Worm (Caenorhabditis elegans) whole organism, early embryonic: ENCODE data around the gene gad-2.

Experiments used
- B0310.2 ChIP-seq: sonication (generic microtip); optimal IDR thresholded peaks from 2 replicates; lab custom pipeline; 2016; ENCODE audit warnings: mild to moderate bottlenecking, missing genetic modification characterization, missing compliant biosample characterization
- F13C5.2 ChIP-seq: sonication (generic microtip); optimal IDR thresholded peaks from 2 replicates; lab custom pipeline; 2017; ENCODE audit warnings: mild to moderate bottlenecking, missing genetic modification characterization, inconsistent platforms, missing compliant biosample characterization
- aly-1 ChIP-seq: sonication (generic microtip); optimal IDR thresholded peaks from 2 replicates; lab custom pipeline; 2016; ENCODE audit warnings: missing genetic modification characterization, missing compliant biosample characterization
- ama-1 ChIP-seq: fragments of 150-350 bp; optimal IDR thresholded peaks from 2 replicates; lab custom pipeline; 2014
- ceh-13 ChIP-seq: fragments of 200-800 bp; sonication (Bioruptor generic); optimal IDR thresholded peaks from 2 replicates; lab custom pipeline; 2018; ENCODE audit warnings: mild to moderate bottlenecking, missing genetic modification characterization, missing compliant biosample characterization
- ceh-36 ChIP-seq: sonication (generic microtip); optimal IDR thresholded peaks from 2 replicates; lab custom pipeline; 2016; ENCODE audit warnings: missing genetic modification characterization, inconsistent platforms, missing compliant biosample characterization
- ets-7 ChIP-seq: sonication (generic microtip); optimal IDR thresholded peaks from 2 replicates; lab custom pipeline; 2016; ENCODE audit warnings: missing genotype, missing genetic modification characterization, missing compliant biosample characterization
- flt-1 ChIP-seq: fragments of 200-800 bp; sonication (Bioruptor generic); IDR thresholded peaks from 2 replicates; pipeline ENCODE4 v1.3.6; 2022; ENCODE audit warnings: missing genetic modification characterization, missing compliant biosample characterization
- hmbx-1 ChIP-seq: sonication (generic microtip); optimal IDR thresholded peaks from 2 replicates; lab custom pipeline; 2016; ENCODE audit warnings: mild to moderate bottlenecking, missing genetic modification characterization, missing compliant biosample characterization
- hmg-4 ChIP-seq: fragments of 200-800 bp; sonication (Bioruptor generic); optimal IDR thresholded peaks from 2 replicates; lab custom pipeline; 2018; ENCODE audit warnings: mild to moderate bottlenecking, missing genetic modification characterization, missing compliant biosample characterization
- hnd-1 ChIP-seq: sonication (generic microtip); optimal IDR thresholded peaks from 2 replicates; lab custom pipeline; 2016; ENCODE audit warnings: missing genetic modification characterization, missing compliant biosample characterization
- pes-1 ChIP-seq: fragments of 200-800 bp; sonication (Bioruptor generic); IDR thresholded peaks from 2 replicates; pipeline ENCODE4 v1.3.6; 2022; ENCODE audit warnings: missing genetic modification reagents, missing genetic modification characterization, missing compliant biosample characterization
- scrt-1 ChIP-seq: fragments of 200-800 bp; sonication (Bioruptor generic); IDR thresholded peaks from 2 replicates; pipeline ENCODE4 v1.3.6; 2022; ENCODE audit warnings: missing genetic modification characterization, missing compliant biosample characterization
- sea-1 ChIP-seq: fragments of 200-800 bp; sonication (Bioruptor generic); conservative IDR thresholded peaks from 2 replicates; pipeline ENCODE4 v1.3.6; 2022; ENCODE audit warnings: missing genetic modification characterization, missing compliant biosample characterization
- tbx-11 ChIP-seq: fragments of 200-800 bp; sonication (Bioruptor generic); IDR thresholded peaks from 2 replicates; pipeline ENCODE4 v1.3.6; 2022; ENCODE audit warnings: missing genetic modification characterization, missing compliant biosample characterization
- tbx-37 ChIP-seq: fragments of 200-800 bp; sonication (Bioruptor generic); conservative IDR thresholded peaks from 2 replicates; pipeline ENCODE4 v1.3.6; 2022; ENCODE audit warnings: missing genetic modification reagents, missing genetic modification characterization, missing compliant biosample characterization
- tra-4 ChIP-seq: sonication (generic microtip); optimal IDR thresholded peaks from 2 replicates; lab custom pipeline; 2017; ENCODE audit warnings: missing genetic modification characterization, missing compliant biosample characterization

The gad-2 gene

DNA sequence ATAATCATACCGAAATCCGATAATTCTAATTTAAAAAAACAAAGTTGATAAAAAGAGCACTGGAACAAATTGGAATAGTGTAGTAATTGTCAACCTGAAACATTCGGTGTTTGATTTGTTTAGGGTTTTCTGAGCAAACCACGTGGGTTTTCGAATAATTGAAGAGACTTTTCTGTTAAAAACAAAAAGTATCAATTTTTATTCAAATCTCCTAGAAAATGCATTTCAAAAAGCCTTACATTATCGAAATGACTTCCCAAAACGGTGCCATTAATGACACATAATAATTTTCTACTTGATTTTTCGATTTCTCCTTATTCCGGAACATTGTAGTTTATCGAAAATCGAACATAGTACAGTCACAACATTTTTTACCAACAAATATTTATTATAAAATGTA, 4.7 kb downstream of the gad-2 start, which contains the start of gene C10A4.13:
TSS of gene C10A4.13 (minus strand) at position 101 of the 400 bp plus-strand sequence.
- TF ChIP-seq hmbx-1 (tag; lab: Kevin White, UChicago): no peak
- TF ChIP-seq tbx-37 (GFP tag; lab: Robert Waterston, UW): no peak
- no peak for TF ChIP-seq ceh-36
- no peak for TF ChIP-seq sea-1
- no peak for TF ChIP-seq B0310.2 (tag; lab: Kevin White, UChicago)
- no peak for TF ChIP-seq hmg-4 (GFP tag; lab: Kevin White, UChicago)
- no peak for TF ChIP-seq ama-1 (lab: Kevin White, UChicago)
- no peak for TF ChIP-seq scrt-1 (GFP tag; lab: Robert Waterston, UW)
- TF ChIP-seq ets-7: no peak
- no peak for TF ChIP-seq tra-4 (tag; lab: Kevin White, UChicago)
- no peak for TF ChIP-seq hnd-1 (tag; lab: Kevin White, UChicago)
- TF ChIP-seq F13C5.2 (tag; lab: Kevin White, UChicago): no peak
- no peak for TF ChIP-seq tbx-11 (GFP tag; lab: Robert Waterston, UW)
- no peak for TF ChIP-seq pes-1
- TF ChIP-seq aly-1 (tag; lab: Kevin White, UChicago): no peak
- no peak for TF ChIP-seq flt-1
- no peak for TF ChIP-seq ceh-13

DNA sequence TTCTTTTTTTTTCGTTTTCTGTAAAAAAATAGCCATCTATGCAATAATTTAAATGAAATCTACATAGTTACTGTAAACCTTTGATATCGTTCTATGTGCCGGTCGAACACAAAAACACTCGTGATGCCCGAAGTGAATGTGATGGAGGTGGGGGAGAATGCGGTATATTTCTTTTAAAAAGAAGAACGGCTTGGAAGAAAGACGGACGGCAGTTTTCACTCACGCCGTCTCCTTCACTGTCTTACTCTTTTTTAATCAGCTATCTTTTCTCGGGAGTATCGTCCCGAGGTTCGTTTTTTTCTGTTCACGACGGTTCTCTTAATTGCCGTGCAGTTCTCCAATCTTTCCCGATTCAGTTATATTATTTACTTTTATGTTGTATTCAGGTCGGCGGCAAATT, 5.3 kb downstream of the gad-2 start, which contains the start of gene C10A4.10:
TSS of gene C10A4.10 (plus strand) at position 301 of the 400 bp plus-strand sequence.
- TF ChIP-seq tbx-37 (GFP tag; lab: Robert Waterston, UW): no peak
- TF ChIP-seq aly-1 (tag; lab: Kevin White, UChicago): no peak
- TF ChIP-seq scrt-1 (GFP tag; lab: Robert Waterston, UW): no peak
- no peak for TF ChIP-seq ama-1 (lab: Kevin White, UChicago)
- TF ChIP-seq F13C5.2 (tag; lab: Kevin White, UChicago): no peak
- no peak for TF ChIP-seq pes-1
- TF ChIP-seq tra-4 (tag; lab: Kevin White, UChicago): no peak
- TF ChIP-seq sea-1: no peak
- no peak for TF ChIP-seq ets-7
- TF ChIP-seq hnd-1 (tag; lab: Kevin White, UChicago): no peak
- no peak for TF ChIP-seq hmg-4 (GFP tag; lab: Kevin White, UChicago)
- TF ChIP-seq tbx-11 (GFP tag; lab: Robert Waterston, UW): no peak

- TF ChIP-seq ets-7: no peak
- TF ChIP-seq scrt-1 (GFP tag; lab: Robert Waterston, UW): no peak
- no peak for TF ChIP-seq tra-4 (tag; lab: Kevin White, UChicago)
- TF ChIP-seq ceh-36: no peak
- TF ChIP-seq hmg-4 (GFP tag; lab: Kevin White, UChicago): no peak
These were observed 7.5 kb downstream of the gad-2 start, which contains the start of gene C10A4.4 for ce11 chrX:7400788-7401187. Gene C10A4.4 (plus strand): TSS chrX:7401088.

DNA sequence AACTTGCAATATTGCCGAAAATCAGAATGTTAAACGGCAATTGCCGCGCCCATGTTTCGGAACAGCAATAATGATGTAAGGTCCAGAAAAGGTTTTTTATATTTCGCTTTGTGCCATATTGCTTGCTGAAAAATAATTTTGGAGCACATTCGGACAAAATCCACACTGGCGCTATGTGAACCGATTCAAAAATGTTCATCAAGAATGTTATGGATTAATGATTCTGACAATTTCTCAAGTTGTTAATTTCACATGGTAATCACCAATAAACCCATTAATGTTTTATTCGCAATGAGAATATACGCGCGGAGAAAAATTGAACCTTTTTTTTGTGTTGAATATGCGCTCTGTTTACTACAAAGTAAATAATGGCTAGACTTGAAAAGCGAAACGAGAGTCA, 11.3 kb downstream of the gad-2 start:
- TF ChIP-seq flt-1: no peak
- no peak for TF ChIP-seq scrt-1 (GFP tag; lab: Robert Waterston, UW)
- no peak for TF ChIP-seq sea-1
- no peak for TF ChIP-seq tra-4 (tag; lab: Kevin White, UChicago)
- TF ChIP-seq aly-1 (tag; lab: Kevin White, UChicago): no peak
- no peak for TF ChIP-seq ceh-13
- no peak for TF ChIP-seq B0310.2 (tag; lab: Kevin White, UChicago)
- TF ChIP-seq hmg-4 (GFP tag; lab: Kevin White, UChicago): no peak
- no peak for TF ChIP-seq tbx-37 (GFP tag; lab: Robert Waterston, UW)
- no peak for TF ChIP-seq ets-7
- TF ChIP-seq F13C5.2 (tag; lab: Kevin White, UChicago): no peak
- TF ChIP-seq hnd-1 (tag; lab: Kevin White, UChicago): no peak
- no peak for TF ChIP-seq pes-1
- no peak for TF ChIP-seq hmbx-1 (tag; lab: Kevin White, UChicago)
- no peak for TF ChIP-seq tbx-11 (GFP tag; lab: Robert Waterston, UW)
- TF ChIP-seq ceh-36: no peak
- TF ChIP-seq ama-1 (lab: Kevin White, UChicago): no peak

DNA sequence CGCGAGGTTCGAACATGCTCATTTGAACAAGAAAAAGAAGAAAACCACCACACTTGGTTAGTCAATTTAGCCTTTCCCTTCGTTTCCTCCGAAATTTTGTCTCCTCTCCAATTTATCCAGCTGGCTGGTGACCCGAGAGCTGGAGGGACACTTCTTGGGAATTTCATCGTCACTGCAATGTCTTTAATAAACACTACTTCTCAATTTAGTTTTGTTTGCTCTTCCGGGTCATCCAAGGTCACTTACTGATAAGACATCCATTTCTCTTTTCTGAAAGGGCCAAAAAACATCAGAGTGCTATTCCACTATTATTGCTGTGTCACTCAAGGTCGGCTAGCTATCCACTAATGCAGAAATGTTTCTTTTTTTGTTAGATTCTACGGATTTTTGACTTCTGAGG, 12.1 kb downstream of the gad-2 start, which contains the start of gene C10A4.3:
TSS of gene C10A4.3 (plus strand) at position 301 of the 400 bp plus-strand sequence.
- TF ChIP-seq hmbx-1 (tag; lab: Kevin White, UChicago) (no peak), tbx-11 (GFP tag; lab: Robert Waterston, UW) (no peak), sea-1 (no peak), aly-1 (tag; lab: Kevin White, UChicago) (no peak), B0310.2 (tag; lab: Kevin White, UChicago) (no peak), scrt-1 (GFP tag; lab: Robert Waterston, UW) (no peak)

DNA sequence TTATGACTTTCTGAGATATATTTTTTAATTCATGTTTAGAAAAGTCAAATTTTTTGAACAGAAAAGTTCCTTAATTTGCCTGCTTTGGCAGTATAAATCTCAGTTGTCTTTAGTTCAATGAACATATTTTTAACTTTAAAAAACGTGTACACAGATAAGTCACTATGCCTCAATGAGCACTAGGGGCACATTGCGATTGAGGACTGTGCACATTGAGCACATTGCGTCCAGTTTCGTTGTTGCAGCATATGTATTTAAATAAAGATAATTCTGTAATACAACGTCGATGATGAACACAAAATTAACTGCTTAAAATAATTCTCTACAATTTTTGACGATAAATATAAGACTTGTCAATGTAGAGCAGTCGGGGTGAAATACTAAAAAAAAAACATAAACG, 14.5 kb downstream of the gad-2 start:
- no peak for TF ChIP-seq tbx-37 (GFP tag; lab: Robert Waterston, UW)
- no peak for TF ChIP-seq ets-7
- TF ChIP-seq hmbx-1 (tag; lab: Kevin White, UChicago): no peak
- TF ChIP-seq pes-1: no peak
- TF ChIP-seq flt-1: no peak
- TF ChIP-seq ceh-13: no peak
- TF ChIP-seq aly-1 (tag; lab: Kevin White, UChicago): no peak
- TF ChIP-seq hnd-1 (tag; lab: Kevin White, UChicago): no peak
- no peak for TF ChIP-seq scrt-1 (GFP tag; lab: Robert Waterston, UW)
- TF ChIP-seq ceh-36: no peak
- no peak for TF ChIP-seq tra-4 (tag; lab: Kevin White, UChicago)
- TF ChIP-seq sea-1: no peak
- no peak for TF ChIP-seq F13C5.2 (tag; lab: Kevin White, UChicago)
- no peak for TF ChIP-seq B0310.2 (tag; lab: Kevin White, UChicago)
- no peak for TF ChIP-seq tbx-11 (GFP tag; lab: Robert Waterston, UW)
- TF ChIP-seq hmg-4 (GFP tag; lab: Kevin White, UChicago): no peak

- TF ChIP-seq flt-1: no peak
- TF ChIP-seq hmbx-1 (tag; lab: Kevin White, UChicago): no peak
- TF ChIP-seq pes-1: no peak
- TF ChIP-seq scrt-1 (GFP tag; lab: Robert Waterston, UW): no peak
- no peak for TF ChIP-seq hnd-1 (tag; lab: Kevin White, UChicago)
- TF ChIP-seq sea-1: no peak
- no peak for TF ChIP-seq tra-4 (tag; lab: Kevin White, UChicago)
- no peak for TF ChIP-seq ceh-36
These were observed 15.8 kb downstream of the gad-2 start for ce11 chrX:7409030-7409429.
